Fruit fly (Drosophila melanogaster) whole organism, pupa: ENCODE results near the gene clumsy.

Experiments
- CG13204 ChIP-seq: fragments of 200-800 bp; sonication (Bioruptor generic); optimal IDR thresholded peaks from 2 replicates; lab custom pipeline; 2018; ENCODE audit warnings: missing biosample characterization, mild to moderate bottlenecking, missing genetic modification characterization, moderate library complexity
- CG14655 ChIP-seq: fragments of 200-800 bp; sonication (Bioruptor generic); optimal IDR thresholded peaks from 3 replicates; lab custom pipeline; 2017; ENCODE audit warnings: mild to moderate bottlenecking, missing biosample characterization, missing genetic modification reagents, missing genetic modification characterization
- CG17806 ChIP-seq: fragments of 200-800 bp; sonication (Bioruptor generic); optimal IDR thresholded peaks from 2 replicates; lab custom pipeline; 2018; ENCODE audit warnings: missing biosample characterization, mild to moderate bottlenecking, missing genetic modification characterization, moderate library complexity
- CG34367 ChIP-seq: fragments of 200-800 bp; sonication (Bioruptor generic); optimal IDR thresholded peaks from 2 replicates; lab custom pipeline; 2018; ENCODE audit warnings: missing biosample characterization, mild to moderate bottlenecking, missing genetic modification characterization
- CG4496 ChIP-seq: fragments of 200-800 bp; sonication (Bioruptor generic); IDR thresholded peaks from 3 replicates; pipeline ENCODE4 v1.3.6; 2022; ENCODE audit warnings: missing biosample characterization, missing genetic modification characterization
- CG8159 ChIP-seq: fragments of 200-800 bp; sonication (Bioruptor generic); optimal IDR thresholded peaks from 3 replicates; lab custom pipeline; 2018; ENCODE audit warnings: missing biosample characterization, mild to moderate bottlenecking, missing genetic modification characterization, moderate library complexity
- CG8301 ChIP-seq: fragments of 200-800 bp; sonication (Bioruptor generic); optimal IDR thresholded peaks from 2 replicates; lab custom pipeline; 2018; ENCODE audit warnings: missing biosample characterization, mild to moderate bottlenecking, missing genetic modification characterization
- Ets98B ChIP-seq: fragments of 200-800 bp; sonication (Bioruptor generic); IDR thresholded peaks from 2 replicates; pipeline ENCODE4 v1.3.6; 2022; ENCODE audit warnings: missing biosample characterization, missing genetic modification characterization
- fd96Ca ChIP-seq: fragments of 200-800 bp; sonication (Bioruptor generic); IDR thresholded peaks from 3 replicates; pipeline ENCODE4 v1.3.6; 2022; ENCODE audit warnings: missing biosample characterization, missing genetic modification characterization
- gl ChIP-seq: fragments of 200-800 bp; sonication (Bioruptor generic); optimal IDR thresholded peaks from 2 replicates; lab custom pipeline; 2018; ENCODE audit warnings: missing biosample characterization, mild to moderate bottlenecking, missing genetic modification characterization

- TF ChIP-seq Ets98B: no peak
- TF ChIP-seq CG8301 (tag; lab: Kevin White, UChicago): no peak
- no peak for TF ChIP-seq CG13204 (GFP tag; lab: Kevin White, UChicago)
- no peak for TF ChIP-seq fd96Ca (GFP tag; lab: Robert Waterston, UW)
- no peak for TF ChIP-seq CG8159 (tag; lab: Kevin White, UChicago)
- no peak for TF ChIP-seq CG34367 (tag; lab: Kevin White, UChicago)
- no peak for TF ChIP-seq CG14655 (GFP tag; lab: Kevin White, UChicago)
- no peak for TF ChIP-seq gl (tag; lab: Kevin White, UChicago)
- no peak for TF ChIP-seq CG4496 (GFP tag; lab: Robert Waterston, UW)
- TF ChIP-seq CG17806: no peak
These were observed 33.4 kb upstream of the clumsy start, which contains the start of gene CG31627 for dm6 chr2L:21172922-21173321.
